Fruit fly (Drosophila melanogaster): ENCODE measurements around the gene CG2931.
A peak's percentile ranks its signal among the peaks of the same experiment; 100 is the strongest.

CG2931 gene

dm6 chr3R:5568590-5568989 is at the start of gene CG2931, which contains the start of gene Rheb:
TSS of gene CG2931 (minus strand) at chr3R:5568615.
TSS of gene Rheb (plus strand) at chr3R:5568921.
- TF ChIP-seq Pif1B (GFP tag; optimal IDR thresholded peaks at IDR 0.05) (peak; percentile 25), CG12605 (GFP tag; IDR thresholded peaks at IDR 0.05) (no peak), fd96Ca (GFP tag; IDR thresholded peaks at IDR 0.05) (no peak; the same call in 2 of the 3 replicates), EcR (GFP tag; optimal IDR thresholded peaks at IDR 0.05) (no peak), CG32121 (GFP tag; IDR thresholded peaks at IDR 0.05) (peak; percentile 60; the same call in 1 of the 2 replicates), Snoo (tag; optimal IDR thresholded peaks at IDR 0.05) (peak; percentile 36), CG13204 (GFP tag; optimal IDR thresholded peaks at IDR 0.05) (no peak), CG4496 (GFP tag; IDR thresholded peaks at IDR 0.05) (peak; percentile 77), CG14655 (GFP tag; optimal IDR thresholded peaks at IDR 0.05) (no peak), rn (GFP tag; IDR thresholded peaks at IDR 0.05) (peak; percentile 56), CG17806 (tag; optimal IDR thresholded peaks at IDR 0.05) (peak; percentile 43), CG8301 (tag; optimal IDR thresholded peaks at IDR 0.05) (peak; percentile 32), CG9948 (tag; optimal IDR thresholded peaks at IDR 0.05) (peak; percentile 23), D1 (tag; optimal IDR thresholded peaks at IDR 0.05) (no peak), Ets98B (GFP tag; IDR thresholded peaks at IDR 0.05) (peak; percentile 42; the same call in 1 of the 2 replicates), Pif1A (GFP tag; optimal IDR thresholded peaks at IDR 0.05) (no peak), CG15710 (tag; optimal IDR thresholded peaks at IDR 0.05) (peak; percentile 29), CG10348 (GFP tag; IDR thresholded peaks at IDR 0.05) (no peak), gl (tag; optimal IDR thresholded peaks at IDR 0.05) (no peak), CG8159 (tag; optimal IDR thresholded peaks at IDR 0.05) (no peak), CG34367 (tag; optimal IDR thresholded peaks at IDR 0.05) (peak; percentile 24)

- no peak for TF ChIP-seq Snoo (tag; optimal IDR thresholded peaks at IDR 0.05)
- no peak for TF ChIP-seq CG8301 (tag; optimal IDR thresholded peaks at IDR 0.05)
- no peak for TF ChIP-seq CG15710 (tag; optimal IDR thresholded peaks at IDR 0.05)
- TF ChIP-seq CG4496 (GFP tag; IDR thresholded peaks at IDR 0.05) = no peak
- peak; percentile 85 for TF ChIP-seq EcR (GFP tag; optimal IDR thresholded peaks at IDR 0.05)
- TF ChIP-seq CG13204 (GFP tag; optimal IDR thresholded peaks at IDR 0.05) = peak; percentile 79
- TF ChIP-seq CG32121 (GFP tag; IDR thresholded peaks at IDR 0.05) = no peak
- TF ChIP-seq CG8159 (tag; optimal IDR thresholded peaks at IDR 0.05) = no peak
- TF ChIP-seq Pif1B (GFP tag; optimal IDR thresholded peaks at IDR 0.05) = no peak
- no peak for TF ChIP-seq rn (GFP tag; IDR thresholded peaks at IDR 0.05)
Observed at dm6 chr3R:5615484-5615883, 47.1 kb upstream of the CG2931 start.

dm6 chr3R:5613114-5613443 is 44.7 kb upstream of the CG2931 start, which contains the start of gene Atu:
TSS of gene Atu (plus strand) at chr3R:5613358.
- TF ChIP-seq CG10348 (GFP tag; IDR thresholded peaks at IDR 0.05) (no peak), rn (GFP tag; IDR thresholded peaks at IDR 0.05) (no peak), CG14655 (GFP tag; optimal IDR thresholded peaks at IDR 0.05) (no peak), Pif1A (GFP tag; optimal IDR thresholded peaks at IDR 0.05) (no peak), Pif1B (GFP tag; optimal IDR thresholded peaks at IDR 0.05) (no peak), CG32121 (GFP tag; IDR thresholded peaks at IDR 0.05) (no peak), CG8301 (tag; optimal IDR thresholded peaks at IDR 0.05) (no peak), Ets98B (GFP tag; IDR thresholded peaks at IDR 0.05) (no peak), D1 (tag; optimal IDR thresholded peaks at IDR 0.05) (no peak), CG8159 (tag; optimal IDR thresholded peaks at IDR 0.05) (no peak)

dm6 chr3R:5612372-5613113 is 44.1 kb upstream of the CG2931 start, which contains the start of gene Rga:
TSS of gene Rga (minus strand) at chr3R:5613112.
- 0 out of 2 replicates have a peak, but pooled peaks have one; percentile 24 for TF ChIP-seq CG12605 (GFP tag; IDR thresholded peaks at IDR 0.05)
- peak; percentile 85 for TF ChIP-seq EcR (GFP tag; optimal IDR thresholded peaks at IDR 0.05)
- TF ChIP-seq CG32121 (GFP tag; IDR thresholded peaks at IDR 0.05) = no peak

dm6 chr3R:5611733-5612132 is 43.3 kb upstream of the CG2931 start:
- no peak for TF ChIP-seq Pif1A (GFP tag; optimal IDR thresholded peaks at IDR 0.05)
- TF ChIP-seq CG15710 (tag; optimal IDR thresholded peaks at IDR 0.05) = no peak
- no peak for TF ChIP-seq CG14655 (GFP tag; optimal IDR thresholded peaks at IDR 0.05)

- TF ChIP-seq CG14655 (GFP tag; optimal IDR thresholded peaks at IDR 0.05) (no peak), EcR (GFP tag; optimal IDR thresholded peaks at IDR 0.05) (peak; percentile 51)
Observed at dm6 chr3R:5611167-5611566, 42.8 kb upstream of the CG2931 start.

- TF ChIP-seq CG4496 (GFP tag; IDR thresholded peaks at IDR 0.05) = no peak
- no peak for TF ChIP-seq Ets98B (GFP tag; IDR thresholded peaks at IDR 0.05)
- TF ChIP-seq Pif1A (GFP tag; optimal IDR thresholded peaks at IDR 0.05) = no peak
- TF ChIP-seq Pif1B (GFP tag; optimal IDR thresholded peaks at IDR 0.05) = no peak
- no peak for TF ChIP-seq CG13204 (GFP tag; optimal IDR thresholded peaks at IDR 0.05)
Observed at dm6 chr3R:5610656-5611055, 42.2 kb upstream of the CG2931 start.
